Fruit fly (Drosophila melanogaster) S2 (cell line): ENCODE measurements around the gene RagA-B.

Experiments used
- CG8478 ChIP-seq: fragments of >200 bp; optimal IDR thresholded peaks from 2 replicates; lab custom pipeline; 2018
- CTCF ChIP-seq, 2 experiments: fragments of >200 bp; optimal IDR thresholded peaks; 2 replicates each; lab custom pipeline; 2018

- no peak for TF ChIP-seq CG8478 (lab: Kevin White, UChicago)
- no peak for TF ChIP-seq CTCF (optimal IDR thresholded peaks at IDR 0.05; lab: Kevin White, UChicago)
Observed at dm6 chr3R:8959153-8959552, 25.0 kb downstream of the RagA-B start.
